Fruit fly (Drosophila melanogaster) whole organism, embryonic: ENCODE results near the gene Glg1.

Experiments
- Antp ChIP-seq: fragments of 200-800 bp; sonication (Bioruptor generic); optimal IDR thresholded peaks from 3 replicates; lab custom pipeline; 2016; ENCODE audit warnings: missing biosample characterization, missing genetic modification characterization
- BEAF-32 ChIP-seq: fragments of 200-800 bp; sonication (Bioruptor generic); optimal IDR thresholded peaks from 3 replicates; lab custom pipeline; 2017; ENCODE audit warnings: missing biosample characterization, missing genetic modification characterization, mild to moderate bottlenecking, moderate library complexity, missing genetic modification reagents
- Bteb2 ChIP-seq: fragments of 200-800 bp; sonication (Bioruptor generic); optimal IDR thresholded peaks from 2 replicates; lab custom pipeline; 2016; ENCODE audit warnings: missing biosample characterization, missing genetic modification characterization
- CG10431 ChIP-seq: fragments of 200-800 bp; sonication (Bioruptor generic); optimal IDR thresholded peaks from 3 replicates; lab custom pipeline; 2018; ENCODE audit warnings: missing biosample characterization, mild to moderate bottlenecking, missing genetic modification characterization
- CG12155 ChIP-seq: fragments of 200-800 bp; sonication (Bioruptor generic); optimal IDR thresholded peaks from 3 replicates; lab custom pipeline; 2016; ENCODE audit warnings: missing biosample characterization, missing genetic modification characterization
- CG14050 ChIP-seq: fragments of 200-800 bp; sonication (Bioruptor generic); IDR thresholded peaks from 3 replicates; pipeline ENCODE4 v1.3.6; 2022; ENCODE audit warnings: missing biosample characterization, missing genetic modification characterization
- CG15073 ChIP-seq: fragments of 200-800 bp; sonication (Bioruptor generic); optimal IDR thresholded peaks from 2 replicates; lab custom pipeline; 2016; ENCODE audit warnings: missing biosample characterization, missing genetic modification characterization
- CG1647 ChIP-seq: fragments of 200-800 bp; sonication (Bioruptor generic); optimal IDR thresholded peaks from 3 replicates; lab custom pipeline; 2016; ENCODE audit warnings: missing biosample characterization, missing genetic modification characterization
- CG16815 ChIP-seq: fragments of 200-800 bp; sonication (Bioruptor generic); optimal IDR thresholded peaks from 3 replicates; lab custom pipeline; 2017; ENCODE audit warnings: missing biosample characterization, mild to moderate bottlenecking, missing genetic modification characterization
- CG17802 ChIP-seq: fragments of 200-800 bp; sonication (Bioruptor generic); optimal IDR thresholded peaks from 2 replicates; lab custom pipeline; 2018; ENCODE audit warnings: missing biosample characterization, mild to moderate bottlenecking, missing genetic modification characterization, moderate library complexity
- CG18476 ChIP-seq: fragments of 200-800 bp; sonication (Bioruptor generic); optimal IDR thresholded peaks from 2 replicates; lab custom pipeline; 2016; ENCODE audit warnings: missing biosample characterization, mild to moderate bottlenecking, missing genetic modification characterization
- CG2129 ChIP-seq: fragments of 200-800 bp; sonication (Bioruptor generic); IDR thresholded peaks from 2 replicates; pipeline ENCODE4 v1.3.6; 2022; ENCODE audit warnings: missing biosample characterization, missing genetic modification characterization; ENCODE audit not compliant: partially characterized antibody
- CG3065 ChIP-seq: fragments of 200-800 bp; sonication (Bioruptor generic); optimal IDR thresholded peaks from 2 replicates; lab custom pipeline; 2016; ENCODE audit warnings: missing biosample characterization, missing genetic modification characterization
- CG32532 ChIP-seq: fragments of 200-800 bp; sonication (Bioruptor generic); IDR thresholded peaks from 2 replicates; pipeline ENCODE4 v1.3.6; 2022; ENCODE audit warnings: missing biosample characterization, missing genetic modification characterization
- CG32767 ChIP-seq: fragments of 200-800 bp; sonication (Bioruptor generic); IDR thresholded peaks from 2 replicates; pipeline ENCODE4 v1.3.6; 2022; ENCODE audit warnings: missing biosample characterization, missing genetic modification characterization
- CG3281 ChIP-seq: fragments of 200-800 bp; sonication (Bioruptor generic); optimal IDR thresholded peaks from 3 replicates; lab custom pipeline; 2017; ENCODE audit warnings: missing biosample characterization, mild to moderate bottlenecking, missing genetic modification characterization
- CG3838 ChIP-seq: fragments of 200-800 bp; sonication (Bioruptor generic); optimal IDR thresholded peaks from 3 replicates; lab custom pipeline; 2016; ENCODE audit warnings: missing biosample characterization, missing genetic modification characterization
- CG6791 ChIP-seq: fragments of 200-800 bp; sonication (Bioruptor generic); IDR thresholded peaks from 3 replicates; pipeline ENCODE4 v1.3.6; 2022; ENCODE audit warnings: missing biosample characterization, missing genetic modification characterization; ENCODE audit not compliant: partially characterized antibody
- CG8290 ChIP-seq, 3 experiments: fragments of 200-800 bp; sonication (Bioruptor generic); optimal IDR thresholded peaks; 2 replicates each; lab custom pipeline; 2016 to 2019; ENCODE audit warnings: missing biosample characterization in 3 of 3, missing genetic modification characterization in 3 of 3, mild to moderate bottlenecking in 2 of 3, moderate library complexity in 1 of 3
- Dip2 ChIP-seq: fragments of 200-800 bp; sonication (Bioruptor generic); IDR thresholded peaks from 2 replicates; pipeline ENCODE4 v1.3.6; 2022; ENCODE audit warnings: missing biosample characterization, missing genetic modification characterization
- ERR ChIP-seq: fragments of 200-800 bp; sonication (Bioruptor generic); optimal IDR thresholded peaks from 2 replicates; lab custom pipeline; 2016; ENCODE audit warnings: missing biosample characterization, missing genetic modification characterization
- HLH4C ChIP-seq: fragments of 200-800 bp; sonication (Bioruptor generic); IDR thresholded peaks from 3 replicates; pipeline ENCODE4 v1.3.6; 2022; ENCODE audit warnings: missing biosample characterization, missing genetic modification characterization; ENCODE audit not compliant: partially characterized antibody
- Hmr ChIP-seq: fragments of 200-800 bp; sonication (Bioruptor generic); optimal IDR thresholded peaks from 3 replicates; lab custom pipeline; 2017; ENCODE audit warnings: mild to moderate bottlenecking, missing biosample characterization, missing genetic modification reagents, missing genetic modification characterization
- Hr78 ChIP-seq, 2 experiments: fragments of 200-800 bp in 1 of 2; fragments of >200 bp in 1 of 2; sonication (Bioruptor generic) in 1 of 2; optimal IDR thresholded peaks; 2 replicates each; lab custom pipeline; 2017 to 2019; ENCODE audit warnings: missing biosample characterization in 2 of 2, missing genetic modification characterization in 2 of 2, mild to moderate bottlenecking in 1 of 2, moderate library complexity in 1 of 2
- Lhr ChIP-seq: fragments of 200-800 bp; sonication (Bioruptor generic); optimal IDR thresholded peaks from 3 replicates; lab custom pipeline; 2017; ENCODE audit warnings: mild to moderate bottlenecking, missing biosample characterization, missing genetic modification reagents, missing genetic modification characterization
- Max ChIP-seq: fragments of 200-800 bp; sonication (Bioruptor generic); optimal IDR thresholded peaks from 2 replicates; lab custom pipeline; 2016; ENCODE audit warnings: missing biosample characterization, mild to moderate bottlenecking, missing genetic modification characterization
- Pdp1 ChIP-seq, 2 experiments: fragments of 200-800 bp; sonication (Bioruptor generic); optimal IDR thresholded peaks; 3 replicates each; lab custom pipeline; 2016; ENCODE audit warnings: missing biosample characterization in 2 of 2, missing genetic modification characterization in 2 of 2, mild to moderate bottlenecking in 1 of 2, moderate library complexity in 1 of 2
- Ravus ChIP-seq: fragments of 200-800 bp; sonication (Bioruptor generic); IDR thresholded peaks from 2 replicates; pipeline ENCODE4 v1.3.6; 2022; ENCODE audit warnings: missing biosample characterization, missing genetic modification characterization
- Usf ChIP-seq: fragments of 200-800 bp; sonication (Bioruptor generic); optimal IDR thresholded peaks from 2 replicates; lab custom pipeline; 2017; ENCODE audit warnings: missing genotype, missing biosample characterization, missing genetic modification characterization
- Vsx1 ChIP-seq: fragments of 200-800 bp; sonication (Bioruptor generic); optimal IDR thresholded peaks from 2 replicates; lab custom pipeline; 2017; ENCODE audit warnings: missing biosample characterization, mild to moderate bottlenecking, missing genetic modification characterization, missing genetic modification reagents
- bcd ChIP-seq: fragments of 200-800 bp; sonication (Bioruptor generic); optimal IDR thresholded peaks from 2 replicates; lab custom pipeline; 2017; ENCODE audit warnings: missing biosample characterization, mild to moderate bottlenecking, missing genetic modification characterization
- bigmax ChIP-seq: fragments of 200-800 bp; sonication (Bioruptor generic); optimal IDR thresholded peaks from 2 replicates; lab custom pipeline; 2018; ENCODE audit warnings: missing biosample characterization, mild to moderate bottlenecking, missing genetic modification characterization
- btn ChIP-seq: fragments of 200-800 bp; sonication (Bioruptor generic); optimal IDR thresholded peaks from 2 replicates; lab custom pipeline; 2016; ENCODE audit warnings: missing biosample characterization, missing genetic modification characterization
- cg ChIP-seq: fragments of 200-800 bp; sonication (Bioruptor generic); optimal IDR thresholded peaks from 3 replicates; lab custom pipeline; 2019; ENCODE audit warnings: missing biosample characterization, mild to moderate bottlenecking, missing genetic modification characterization, moderate library complexity
- danr ChIP-seq: fragments of 200-800 bp; sonication (Bioruptor generic); IDR thresholded peaks from 2 replicates; pipeline ENCODE4 v1.3.6; 2022; ENCODE audit warnings: missing biosample characterization, missing genetic modification characterization
- ewg ChIP-seq: fragments of 200-800 bp; sonication (Bioruptor generic); optimal IDR thresholded peaks from 3 replicates; lab custom pipeline; 2017; ENCODE audit warnings: mild to moderate bottlenecking, missing biosample characterization, missing genetic modification reagents, missing genetic modification characterization
- fd96Cb ChIP-seq: fragments of 200-800 bp; sonication (Bioruptor generic); optimal IDR thresholded peaks from 2 replicates; lab custom pipeline; 2018; ENCODE audit warnings: missing biosample characterization, mild to moderate bottlenecking, missing genetic modification characterization, moderate library complexity
- gfzf ChIP-seq: fragments of 200-800 bp; sonication (Bioruptor generic); optimal IDR thresholded peaks from 2 replicates; lab custom pipeline; 2016; ENCODE audit warnings: missing biosample characterization, mild to moderate bottlenecking, missing genetic modification characterization, moderate library complexity
- grau ChIP-seq: fragments of 200-800 bp; optimal IDR thresholded peaks from 3 replicates; lab custom pipeline; 2019; ENCODE audit warnings: missing biosample characterization, mild to moderate bottlenecking, missing genetic modification characterization, moderate library complexity
- jing ChIP-seq: fragments of 200-800 bp; sonication (Bioruptor generic); optimal IDR thresholded peaks from 2 replicates; lab custom pipeline; 2018; ENCODE audit warnings: missing biosample characterization, mild to moderate bottlenecking, missing genetic modification characterization
- lab ChIP-seq: fragments of 200-800 bp; sonication (Bioruptor generic); optimal IDR thresholded peaks from 3 replicates; lab custom pipeline; 2017; ENCODE audit warnings: missing biosample characterization, missing genetic modification characterization, mild to moderate bottlenecking, moderate library complexity, missing genetic modification reagents
- nmo ChIP-seq: fragments of 200-800 bp; sonication (Bioruptor generic); optimal IDR thresholded peaks from 2 replicates; lab custom pipeline; 2018; ENCODE audit warnings: missing biosample characterization, mild to moderate bottlenecking, missing genetic modification characterization, moderate library complexity
- oc ChIP-seq: fragments of 200-800 bp; sonication (Bioruptor generic); optimal IDR thresholded peaks from 2 replicates; lab custom pipeline; 2018; ENCODE audit warnings: missing biosample characterization, mild to moderate bottlenecking, missing genetic modification characterization, moderate library complexity
- pb ChIP-seq: fragments of 200-800 bp; sonication (Bioruptor generic); optimal IDR thresholded peaks from 3 replicates; lab custom pipeline; 2016; ENCODE audit warnings: missing biosample characterization, missing genetic modification characterization
- pnt ChIP-seq: fragments of 200-800 bp; sonication (Bioruptor generic); optimal IDR thresholded peaks from 3 replicates; lab custom pipeline; 2016; ENCODE audit warnings: missing biosample characterization, missing genetic modification characterization
- salm ChIP-seq: fragments of 200-800 bp; sonication (Bioruptor generic); optimal IDR thresholded peaks from 2 replicates; lab custom pipeline; 2018; ENCODE audit warnings: missing biosample characterization, mild to moderate bottlenecking, missing genetic modification characterization
- tin ChIP-seq: fragments of 200-800 bp; sonication (Bioruptor generic); optimal IDR thresholded peaks from 3 replicates; lab custom pipeline; 2016; ENCODE audit warnings: missing biosample characterization, missing genetic modification characterization
- unc-4 ChIP-seq: fragments of 200-800 bp; sonication (Bioruptor generic); IDR thresholded peaks from 2 replicates; pipeline ENCODE4 v1.3.6; 2022; ENCODE audit warnings: missing biosample characterization, missing genetic modification characterization; ENCODE audit not compliant: partially characterized antibody

Gene Glg1

dm6 chr3L:21507354-21507928, at the start of gene Glg1, which contains the start of gene M6 (continued):
- no peak for TF ChIP-seq CG10431 (GFP tag; lab: Kevin White, UChicago)
- peak; percentile 18 for TF ChIP-seq CG17802
- peak; percentile 97 for TF ChIP-seq BEAF-32
- TF ChIP-seq Bteb2 (GFP tag; lab: Kevin White, UChicago): peak; percentile 59
- TF ChIP-seq Hr78 (GFP tag; optimal IDR thresholded peaks at IDR 0.05; lab: Kevin White, UChicago): peak in 1 of 2 experiments; percentile 40
- TF ChIP-seq HLH4C (GFP tag; lab: Robert Waterston, UW): peak; percentile 93
- peak; percentile 56 for TF ChIP-seq pb (GFP tag; lab: Kevin White, UChicago)
- peak; percentile 65 for TF ChIP-seq Max (GFP tag; lab: Kevin White, UChicago)
- TF ChIP-seq CG3281 (GFP tag; lab: Kevin White, UChicago): peak; percentile 69
- peak; percentile 51 to 64 for TF ChIP-seq Pdp1 (GFP tag; optimal IDR thresholded peaks at IDR 0.05; lab: Kevin White, UChicago)
- TF ChIP-seq tin (GFP tag; lab: Kevin White, UChicago): peak; percentile 60
- peak; percentile 82 for TF ChIP-seq nmo (GFP tag; lab: Kevin White, UChicago)
- TF ChIP-seq CG3065 (GFP tag; lab: Kevin White, UChicago): no peak
- TF ChIP-seq grau (tag; lab: Kevin White, UChicago): peak; percentile 71
- peak; percentile 70 for TF ChIP-seq lab (GFP tag; lab: Kevin White, UChicago)
- TF ChIP-seq CG14050: no peak
- TF ChIP-seq oc (tag; lab: Kevin White, UChicago): peak; percentile 82
- peak; percentile 89 for TF ChIP-seq CG2129
- no peak for TF ChIP-seq bigmax (GFP tag; lab: Kevin White, UChicago)
- TF ChIP-seq btn (GFP tag; lab: Kevin White, UChicago): no peak
- no peak for TF ChIP-seq jing
- peak; percentile 34 for TF ChIP-seq ERR
- TF ChIP-seq danr: no peak
- peak; percentile 10 for TF ChIP-seq fd96Cb (tag; lab: Kevin White, UChicago)
- TF ChIP-seq Dip2 (GFP tag; lab: Robert Waterston, UW): no peak
- no peak for TF ChIP-seq Vsx1
- TF ChIP-seq CG32532 (GFP tag; lab: Robert Waterston, UW): peak; percentile 65
- TF ChIP-seq CG32767 (GFP tag; lab: Robert Waterston, UW): peak; percentile 76; the same call in 1 of the 2 replicates
- peak; percentile 92 for TF ChIP-seq CG6791 (GFP tag; lab: Robert Waterston, UW)
- peak; percentile 37 for TF ChIP-seq pnt
- 0 out of 2 replicates have a peak, but pooled peaks have one; percentile 12 for TF ChIP-seq Ravus
- peak; percentile 43 for TF ChIP-seq CG3838 (GFP tag; lab: Kevin White, UChicago)
- TF ChIP-seq CG1647 (GFP tag; lab: Kevin White, UChicago): peak; percentile 42
- TF ChIP-seq Hmr (GFP tag; lab: Kevin White, UChicago): peak; percentile 60
- peak; percentile 93 for TF ChIP-seq unc-4 (GFP tag; lab: Robert Waterston, UW)
- peak; percentile 62 for TF ChIP-seq CG8290 (GFP tag; optimal IDR thresholded peaks at IDR 0.05; lab: Kevin White, UChicago)
- peak; percentile 63 to 74 for TF ChIP-seq CG8290 (tag; optimal IDR thresholded peaks at IDR 0.05; lab: Kevin White, UChicago)
- peak; percentile 15 for TF ChIP-seq gfzf (GFP tag; lab: Kevin White, UChicago)
- TF ChIP-seq Usf (GFP tag; lab: Kevin White, UChicago): peak; percentile 19
- peak; percentile 75 for TF ChIP-seq CG12155 (GFP tag; lab: Kevin White, UChicago)
- peak; percentile 43 for TF ChIP-seq CG16815
- peak; percentile 38 for TF ChIP-seq ewg (GFP tag; lab: Kevin White, UChicago)
- TF ChIP-seq CG15073 (GFP tag; lab: Kevin White, UChicago): no peak
- peak; percentile 88 for TF ChIP-seq bcd
- no peak for TF ChIP-seq salm (tag; lab: Kevin White, UChicago)
- TF ChIP-seq Antp: peak; percentile 64
- peak; percentile 49 for TF ChIP-seq Lhr (GFP tag; lab: Kevin White, UChicago)
- peak; percentile 0 for TF ChIP-seq CG18476 (GFP tag; lab: Kevin White, UChicago)
- TF ChIP-seq cg (GFP tag; lab: Kevin White, UChicago): no peak
